Worm (Caenorhabditis elegans): ENCODE results near the gene ash-2.

Gene ash-2

DNA sequence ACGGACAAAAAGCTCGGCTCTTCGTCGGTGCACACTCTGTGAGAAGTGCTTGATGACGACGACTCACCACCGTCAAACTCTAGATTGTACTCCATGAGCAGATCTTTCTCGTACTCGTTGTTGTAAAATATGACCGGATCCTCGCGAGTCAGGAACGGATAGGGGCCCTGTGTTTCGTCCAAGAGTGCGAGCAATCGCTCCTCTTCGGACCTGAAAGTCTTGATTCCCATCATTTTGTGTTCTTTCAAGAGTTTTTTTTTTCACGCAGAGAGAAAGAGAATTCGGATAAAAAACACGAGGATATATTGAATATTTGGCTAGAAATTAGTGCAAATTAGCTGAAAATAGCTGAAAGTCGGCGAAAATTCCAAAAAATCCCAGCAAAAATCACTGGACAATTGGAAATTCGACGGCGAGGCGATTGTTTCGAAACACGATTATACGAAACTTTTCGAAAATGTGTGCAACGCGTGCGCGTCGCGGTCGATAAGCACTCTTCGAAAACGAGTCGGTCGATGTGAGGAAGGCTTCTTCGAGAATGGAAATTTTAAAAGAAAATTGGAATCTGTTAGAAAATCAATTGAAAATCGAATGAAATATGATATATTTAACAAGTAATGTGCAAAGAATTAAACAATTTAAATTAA lies at the start of gene ash-2, which contains the start of gene Y17G7B.20:
ash-2 (plus strand) TSS at position 390 of the 647 bp plus-strand sequence.
Y17G7B.20 (minus strand) TSS at position 396 of the 647 bp plus-strand sequence.
- TF ChIP-seq ceh-83 (GFP tag; optimal IDR thresholded peaks at IDR 0.05) (no peak), ztf-11 (tag; optimal IDR thresholded peaks at IDR 0.05) (peak; percentile 16), lin-13 (tag; optimal IDR thresholded peaks at IDR 0.05) (peak; percentile 33), sem-2 (GFP tag; optimal IDR thresholded peaks at IDR 0.05) (no peak), ceh-39 (tag; optimal IDR thresholded peaks at IDR 0.05) (peak; percentile 100), hlh-1 (tag; optimal IDR thresholded peaks at IDR 0.05) (peak; percentile 3), tbx-8 (GFP tag; optimal IDR thresholded peaks at IDR 0.05) (no peak), sptf-1 (tag; optimal IDR thresholded peaks at IDR 0.05) (no peak), elt-1 (tag; optimal IDR thresholded peaks at IDR 0.05; ENCODE audit: borderline replicate concordance, insufficient read depth) (no peak), ces-1 (GFP tag; optimal IDR thresholded peaks at IDR 0.05) (peak; percentile 29)

ce11 chrII:11930132-11930531 lies 49.5 kb upstream of the ash-2 start:
- TF ChIP-seq sptf-1 (tag; optimal IDR thresholded peaks at IDR 0.05), result no peak
- no peak for TF ChIP-seq bed-3 (GFP tag; optimal IDR thresholded peaks at IDR 0.05)
- no peak for TF ChIP-seq nhr-28 (tag; optimal IDR thresholded peaks at IDR 0.05)
- no peak for TF ChIP-seq snpc-4 (tag; optimal IDR thresholded peaks at IDR 0.05)
- no peak for TF ChIP-seq pha-4 (tag; optimal IDR thresholded peaks at IDR 0.05)
- TF ChIP-seq elt-3 (tag; optimal IDR thresholded peaks at IDR 0.05), result no peak
- no peak for TF ChIP-seq ceh-39 (tag; optimal IDR thresholded peaks at IDR 0.05)
- TF ChIP-seq lin-13 (tag; optimal IDR thresholded peaks at IDR 0.05), result no peak
- no peak for TF ChIP-seq blmp-1 (tag; optimal IDR thresholded peaks at IDR 0.05)
- TF ChIP-seq flh-1 (GFP tag; optimal IDR thresholded peaks at IDR 0.05), result no peak
- TF ChIP-seq mep-1 (tag; optimal IDR thresholded peaks at IDR 0.05), result no peak
- no peak for TF ChIP-seq ces-1 (GFP tag; optimal IDR thresholded peaks at IDR 0.05)
- no peak for TF ChIP-seq ztf-11 (tag; optimal IDR thresholded peaks at IDR 0.05)
- TF ChIP-seq tbx-8 (GFP tag; optimal IDR thresholded peaks at IDR 0.05), result no peak
- TF ChIP-seq mls-2 (tag; optimal IDR thresholded peaks at IDR 0.05), result no peak
- no peak for TF ChIP-seq cnd-1 (tag; optimal IDR thresholded peaks at IDR 0.05)

ce11 chrII:11935266-11935665 lies 44.4 kb upstream of the ash-2 start, which contains the start of gene lin-29:
Gene lin-29 (minus strand): TSS chrII:11935343.
- TF ChIP-seq nhr-12 (tag; optimal IDR thresholded peaks at IDR 0.05), result no peak

DNA sequence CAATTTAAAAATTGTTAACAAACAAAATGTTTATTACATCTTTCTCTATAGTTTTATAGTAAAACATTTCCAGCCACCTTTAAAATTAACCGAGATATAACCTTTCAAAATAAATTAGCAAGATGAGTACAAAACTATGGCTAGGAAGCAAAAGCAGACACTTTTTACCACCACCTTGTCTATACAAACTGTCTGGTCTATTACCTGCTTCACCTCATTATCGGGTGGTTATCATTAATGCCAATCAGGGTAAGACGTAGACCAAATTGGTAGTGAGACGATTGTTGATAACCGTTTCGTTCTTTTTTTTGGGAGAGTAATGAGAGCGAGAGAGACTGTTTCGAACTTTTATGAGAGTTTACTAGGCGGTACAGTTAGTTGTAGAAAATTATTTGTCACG lies 43.2 kb upstream of the ash-2 start:
- TF ChIP-seq pha-4 (tag; optimal IDR thresholded peaks at IDR 0.05), result no peak
- TF ChIP-seq nhr-237 (tag; optimal IDR thresholded peaks at IDR 0.05), result no peak
- no peak for TF ChIP-seq snpc-4 (tag; optimal IDR thresholded peaks at IDR 0.05)
- TF ChIP-seq M03D4.4 (tag; optimal IDR thresholded peaks at IDR 0.05), result no peak
- TF ChIP-seq zip-8 (tag; optimal IDR thresholded peaks at IDR 0.05), result no peak
- TF ChIP-seq nhr-12 (tag; optimal IDR thresholded peaks at IDR 0.05), result no peak
- no peak for TF ChIP-seq elt-1 (tag; optimal IDR thresholded peaks at IDR 0.05; ENCODE audit: borderline replicate concordance, insufficient read depth)
- TF ChIP-seq ces-1 (GFP tag; optimal IDR thresholded peaks at IDR 0.05), result no peak
- no peak for TF ChIP-seq blmp-1 (tag; optimal IDR thresholded peaks at IDR 0.05)
- TF ChIP-seq unc-39 (tag; optimal IDR thresholded peaks at IDR 0.05), result no peak
- no peak for TF ChIP-seq lin-13 (tag; optimal IDR thresholded peaks at IDR 0.05)
- TF ChIP-seq ham-2 (GFP tag; optimal IDR thresholded peaks at IDR 0.05), result no peak
- TF ChIP-seq bed-3 (GFP tag; optimal IDR thresholded peaks at IDR 0.05), result no peak
- TF ChIP-seq elt-3 (tag; optimal IDR thresholded peaks at IDR 0.05), result no peak
- no peak for TF ChIP-seq lin-32 (GFP tag; optimal IDR thresholded peaks at IDR 0.05)
- no peak for TF ChIP-seq drap-1 (GFP tag; optimal IDR thresholded peaks at IDR 0.05)
- TF ChIP-seq nhr-76 (tag; optimal IDR thresholded peaks at IDR 0.05), result no peak
- TF ChIP-seq flh-1 (GFP tag; optimal IDR thresholded peaks at IDR 0.05), result no peak
- TF ChIP-seq hlh-1 (tag; optimal IDR thresholded peaks at IDR 0.05), result no peak

DNA sequence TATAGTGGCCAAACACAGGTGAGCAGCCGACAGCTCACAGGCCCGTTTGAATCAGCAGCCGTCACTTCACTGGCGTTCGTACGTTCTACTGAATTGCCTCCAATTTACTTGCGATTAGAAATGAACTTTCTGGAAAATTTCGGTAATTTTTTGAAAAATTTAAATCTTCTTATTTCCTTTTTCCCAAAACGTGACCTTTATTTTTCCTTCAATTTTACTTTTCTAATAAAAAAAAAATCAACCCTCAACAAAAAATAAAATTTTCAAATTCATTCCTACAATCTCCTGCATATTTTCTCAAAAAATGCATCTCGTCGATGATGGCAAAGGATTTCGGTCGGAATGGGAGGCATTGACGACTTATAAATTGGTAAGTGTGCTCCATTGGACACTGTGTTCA lies 31.2 kb upstream of the ash-2 start, which contains the start of gene W03C9.8:
W03C9.8 (plus strand) TSS at position 301 of the 400 bp plus-strand sequence.
- TF ChIP-seq nhr-12 (tag; optimal IDR thresholded peaks at IDR 0.05) (no peak), mls-2 (tag; optimal IDR thresholded peaks at IDR 0.05) (no peak), hlh-1 (tag; optimal IDR thresholded peaks at IDR 0.05) (no peak), lin-32 (GFP tag; optimal IDR thresholded peaks at IDR 0.05) (no peak), cnd-1 (tag; optimal IDR thresholded peaks at IDR 0.05) (no peak), unc-39 (tag; optimal IDR thresholded peaks at IDR 0.05) (no peak)

All from whole organism, mixed stage, embryonic.